Worm (Caenorhabditis elegans) whole organism, L3 larva: ENCODE results near the gene pccb-1.

Experiments used
- R02D3.7 ChIP-seq: fragments of 150-350 bp; optimal IDR thresholded peaks from 2 replicates; lab custom pipeline; 2014; ENCODE audit warnings: missing biosample characterization, missing genetic modification characterization
- aly-2 ChIP-seq: fragments of 150-350 bp; optimal IDR thresholded peaks from 2 replicates; lab custom pipeline; 2014; ENCODE audit warnings: missing biosample characterization, missing genetic modification characterization
- ama-1 ChIP-seq: fragments of 150-350 bp; optimal IDR thresholded peaks from 2 replicates; lab custom pipeline; 2018
- ceh-16 ChIP-seq: sonication (generic microtip); optimal IDR thresholded peaks from 2 replicates; lab custom pipeline; 2017; ENCODE audit warnings: missing biosample characterization, missing genetic modification characterization
- ceh-28 ChIP-seq: fragments of 150-350 bp; optimal IDR thresholded peaks from 2 replicates; lab custom pipeline; 2014; ENCODE audit warnings: missing biosample characterization, missing genetic modification reagents, missing genetic modification characterization
- ceh-82 ChIP-seq: fragments of 150-350 bp; optimal IDR thresholded peaks from 2 replicates; lab custom pipeline; 2014; ENCODE audit warnings: missing biosample characterization, missing genetic modification characterization
- ceh-9 ChIP-seq: sonication (generic microtip); optimal IDR thresholded peaks from 2 replicates; lab custom pipeline; 2018; ENCODE audit warnings: missing biosample characterization, missing genetic modification characterization
- daf-12 ChIP-seq: fragments of 150-350 bp; optimal IDR thresholded peaks from 2 replicates; lab custom pipeline; 2014; ENCODE audit warnings: missing biosample characterization, missing genetic modification reagents, missing genetic modification characterization
- egl-27 ChIP-seq: sonication (generic microtip); optimal IDR thresholded peaks from 4 replicates; lab custom pipeline; 2017; ENCODE audit warnings: missing biosample characterization, missing genetic modification reagents, missing genetic modification characterization
- egl-5 ChIP-seq: fragments of 150-350 bp; optimal IDR thresholded peaks from 2 replicates; lab custom pipeline; 2017; ENCODE audit warnings: missing biosample characterization, missing genetic modification reagents, missing genetic modification characterization, inconsistent platforms
- elt-1 ChIP-seq: fragments of 150-350 bp; optimal IDR thresholded peaks from 2 replicates; lab custom pipeline; 2014; ENCODE audit warnings: missing biosample characterization, missing genetic modification characterization
- elt-2 ChIP-seq: sonication (generic microtip); optimal IDR thresholded peaks from 2 replicates; lab custom pipeline; 2016; ENCODE audit warnings: missing genetic modification reagents, mild to moderate bottlenecking, missing genetic modification characterization, missing compliant biosample characterization
- eor-1 ChIP-seq, 2 experiments: fragments of 150-350 bp; optimal IDR thresholded peaks; 2 replicates each; lab custom pipeline; 2014 to 2018; ENCODE audit warnings: missing biosample characterization in 2 of 2, missing genetic modification characterization in 2 of 2
- fkh-10 ChIP-seq: sonication (generic microtip); optimal IDR thresholded peaks from 2 replicates; lab custom pipeline; 2017; ENCODE audit warnings: missing biosample characterization, missing genetic modification reagents, missing genetic modification characterization
- fos-1 ChIP-seq: fragments of 150-350 bp; optimal IDR thresholded peaks from 2 replicates; lab custom pipeline; 2014; ENCODE audit warnings: missing biosample characterization, missing genetic modification characterization
- hmg-11 ChIP-seq: sonication (generic microtip); optimal IDR thresholded peaks from 2 replicates; lab custom pipeline; 2016; ENCODE audit warnings: missing genetic modification characterization, missing compliant biosample characterization
- jun-1 ChIP-seq: fragments of 150-350 bp; optimal IDR thresholded peaks from 2 replicates; lab custom pipeline; 2014; ENCODE audit warnings: missing biosample characterization, missing genetic modification reagents, missing genetic modification characterization
- lin-15B ChIP-seq: fragments of 150-350 bp; optimal IDR thresholded peaks from 2 replicates; lab custom pipeline; 2014; ENCODE audit warnings: missing biosample characterization, missing genetic modification characterization
- lin-39 ChIP-seq: fragments of 150-350 bp; optimal IDR thresholded peaks from 2 replicates; lab custom pipeline; 2018; ENCODE audit warnings: missing biosample characterization, missing genetic modification reagents, missing genetic modification characterization
- lsy-12 ChIP-seq: sonication (generic microtip); optimal IDR thresholded peaks from 2 replicates; lab custom pipeline; 2016; ENCODE audit warnings: mild to moderate bottlenecking, missing genetic modification characterization, missing compliant biosample characterization
- mdl-1 ChIP-seq: fragments of 150-350 bp; optimal IDR thresholded peaks from 2 replicates; lab custom pipeline; 2014; ENCODE audit warnings: missing biosample characterization, missing genetic modification characterization
- mml-1 ChIP-seq: fragments of 150-350 bp; sonication (generic microtip); optimal IDR thresholded peaks from 3 replicates; lab custom pipeline; 2014; ENCODE audit warnings: missing biosample characterization, missing genetic modification characterization
- nfya-1 ChIP-seq: sonication (generic microtip); optimal IDR thresholded peaks from 2 replicates; lab custom pipeline; 2017; ENCODE audit warnings: missing genetic modification characterization, mild to moderate bottlenecking, missing compliant biosample characterization, antibody characterized with exemption, moderate library complexity; ENCODE audit not compliant: insufficient read depth
- nhr-11 ChIP-seq: fragments of 150-350 bp; optimal IDR thresholded peaks from 2 replicates; lab custom pipeline; 2014; ENCODE audit warnings: missing biosample characterization, missing genetic modification characterization
- nhr-12 ChIP-seq: fragments of 150-350 bp; optimal IDR thresholded peaks from 2 replicates; lab custom pipeline; 2014; ENCODE audit warnings: missing biosample characterization, missing genetic modification characterization
- nhr-23 ChIP-seq: fragments of 150-350 bp; optimal IDR thresholded peaks from 2 replicates; lab custom pipeline; 2014; ENCODE audit warnings: missing biosample characterization, missing genetic modification reagents, missing genetic modification characterization
- nhr-237 ChIP-seq: fragments of 150-350 bp; optimal IDR thresholded peaks from 2 replicates; lab custom pipeline; 2014; ENCODE audit warnings: missing biosample characterization, missing genetic modification characterization
- nhr-25 ChIP-seq: sonication (generic microtip); optimal IDR thresholded peaks from 2 replicates; lab custom pipeline; 2017; ENCODE audit warnings: missing biosample characterization, missing genetic modification characterization
- nhr-28 ChIP-seq: fragments of 150-350 bp; optimal IDR thresholded peaks from 2 replicates; lab custom pipeline; 2014; ENCODE audit warnings: missing biosample characterization, missing genetic modification characterization
- nhr-43 ChIP-seq: sonication (generic microtip); optimal IDR thresholded peaks from 2 replicates; lab custom pipeline; 2016; ENCODE audit warnings: mild to moderate bottlenecking, missing genetic modification characterization, missing compliant biosample characterization; ENCODE audit not compliant: poor library complexity, severe bottlenecking
- nhr-67 ChIP-seq: fragments of 150-350 bp; optimal IDR thresholded peaks from 2 replicates; lab custom pipeline; 2014; ENCODE audit warnings: missing biosample characterization, missing genetic modification characterization
- nhr-76 ChIP-seq: fragments of 150-350 bp; sonication (generic microtip); optimal IDR thresholded peaks from 5 replicates; lab custom pipeline; 2014; ENCODE audit warnings: missing biosample characterization, missing genetic modification characterization
- nhr-77 ChIP-seq: fragments of 150-350 bp; optimal IDR thresholded peaks from 2 replicates; lab custom pipeline; 2014; ENCODE audit warnings: missing biosample characterization, missing genetic modification characterization
- pha-4 ChIP-seq: fragments of 150-350 bp; optimal IDR thresholded peaks from 2 replicates; lab custom pipeline; 2014; ENCODE audit warnings: missing biosample characterization, missing genetic modification reagents, missing genetic modification characterization
- pqm-1 ChIP-seq: fragments of 150-350 bp; optimal IDR thresholded peaks from 2 replicates; lab custom pipeline; 2017; ENCODE audit warnings: missing biosample characterization, missing genetic modification characterization, inconsistent platforms
- sea-2 ChIP-seq: fragments of 150-350 bp; sonication (generic microtip); optimal IDR thresholded peaks from 4 replicates; lab custom pipeline; 2014; ENCODE audit warnings: missing biosample characterization, missing genetic modification reagents, missing genetic modification characterization
- skn-1 ChIP-seq: fragments of 150-350 bp; optimal IDR thresholded peaks from 2 replicates; lab custom pipeline; 2014; ENCODE audit warnings: missing biosample characterization, missing genetic modification characterization
- snpc-4 ChIP-seq: fragments of 150-350 bp; optimal IDR thresholded peaks from 2 replicates; lab custom pipeline; 2014; ENCODE audit warnings: missing biosample characterization, missing genetic modification characterization
- tbx-2 ChIP-seq: sonication (generic microtip); optimal IDR thresholded peaks from 2 replicates; lab custom pipeline; 2016; ENCODE audit warnings: mild to moderate bottlenecking, missing genetic modification characterization, missing compliant biosample characterization
- unc-39 ChIP-seq: sonication (generic microtip); optimal IDR thresholded peaks from 4 replicates; lab custom pipeline; 2017; ENCODE audit warnings: missing biosample characterization, missing genetic modification characterization
- unc-62 ChIP-seq: fragments of 150-350 bp; sonication (generic microtip); optimal IDR thresholded peaks from 4 replicates; lab custom pipeline; 2014; ENCODE audit warnings: missing biosample characterization, missing genetic modification reagents, missing genetic modification characterization
- zag-1 ChIP-seq: fragments of 150-350 bp; optimal IDR thresholded peaks from 2 replicates; lab custom pipeline; 2014; ENCODE audit warnings: missing biosample characterization, missing genetic modification characterization
- ztf-11 ChIP-seq: fragments of 150-350 bp; optimal IDR thresholded peaks from 2 replicates; lab custom pipeline; 2014; ENCODE audit warnings: missing biosample characterization, missing genetic modification characterization
- ztf-4 ChIP-seq: fragments of 150-350 bp; optimal IDR thresholded peaks from 2 replicates; lab custom pipeline; 2014; ENCODE audit warnings: missing biosample characterization, missing genetic modification characterization

Gene pccb-1

ce11 chrX:3108603-3109002 lies 19.3 kb downstream of the pccb-1 start:
- no peak for TF ChIP-seq sea-2 (GFP tag; lab: Kevin White, UChicago)
- peak; percentile 9 for TF ChIP-seq nfya-1 (tag; lab: Kevin White, UChicago)
- TF ChIP-seq, all 47 proteins: peak for 1

ce11 chrX:3110576-3110975 lies 21.2 kb downstream of the pccb-1 start, which contains the start of gene gpcp-1:
Gene gpcp-1, minus strand, starts transcription at chrX:3110628.
- no peak for TF ChIP-seq mdl-1 (tag; lab: Kevin White, UChicago)
- TF ChIP-seq jun-1 (tag; lab: Kevin White, UChicago) = no peak
- TF ChIP-seq ceh-9 (tag; lab: Kevin White, UChicago) = no peak
- TF ChIP-seq ztf-4 (tag; lab: Kevin White, UChicago) = no peak
- TF ChIP-seq ztf-11 (tag; lab: Kevin White, UChicago) = no peak
- TF ChIP-seq nhr-12 (tag; lab: Kevin White, UChicago) = no peak
- no peak for TF ChIP-seq hmg-11 (tag; lab: Kevin White, UChicago)
- TF ChIP-seq nhr-23 (tag; lab: Kevin White, UChicago) = no peak
- no peak for TF ChIP-seq ceh-16 (tag; lab: Kevin White, UChicago)
- no peak for TF ChIP-seq unc-39
- peak; percentile 61 for TF ChIP-seq pqm-1 (tag; lab: Kevin White, UChicago)
- no peak for TF ChIP-seq nhr-67 (tag; lab: Kevin White, UChicago)
- TF ChIP-seq elt-1 (tag; lab: Kevin White, UChicago) = no peak
- no peak for TF ChIP-seq lsy-12
- TF ChIP-seq sea-2 (GFP tag; lab: Kevin White, UChicago) = no peak
- TF ChIP-seq nhr-25 (tag; lab: Kevin White, UChicago) = no peak
- TF ChIP-seq elt-2 (tag; lab: Kevin White, UChicago) = peak; percentile 91
- peak; percentile 20 for TF ChIP-seq pha-4
- TF ChIP-seq aly-2 (tag; lab: Kevin White, UChicago) = no peak
- no peak for TF ChIP-seq egl-5 (tag; lab: Kevin White, UChicago)

- TF ChIP-seq nfya-1 (tag; lab: Kevin White, UChicago) (peak; percentile 54), R02D3.7 (tag; lab: Kevin White, UChicago) (no peak), fos-1 (tag; lab: Kevin White, UChicago) (no peak), nhr-12 (tag; lab: Kevin White, UChicago) (no peak), eor-1 (tag; optimal IDR thresholded peaks at IDR 0.05; lab: Kevin White, UChicago) (no peak), elt-1 (tag; lab: Kevin White, UChicago) (no peak), aly-2 (tag; lab: Kevin White, UChicago) (no peak), nhr-43 (peak; percentile 19), nhr-237 (tag; lab: Kevin White, UChicago) (no peak), nhr-25 (tag; lab: Kevin White, UChicago) (no peak), ama-1 (lab: Kevin White, UChicago) (peak; percentile 47), lsy-12 (no peak), nhr-76 (tag; lab: Kevin White, UChicago) (no peak), sea-2 (GFP tag; lab: Kevin White, UChicago) (no peak), elt-2 (tag; lab: Kevin White, UChicago) (no peak), snpc-4 (peak; percentile 8), daf-12 (no peak), zag-1 (tag; lab: Kevin White, UChicago) (no peak), fkh-10 (peak; percentile 64), lin-39 (tag; lab: Kevin White, UChicago) (peak; percentile 4), jun-1 (tag; lab: Kevin White, UChicago) (no peak), hmg-11 (tag; lab: Kevin White, UChicago) (peak; percentile 33), ceh-82 (tag; lab: Kevin White, UChicago) (no peak), nhr-77 (tag; lab: Kevin White, UChicago) (no peak), ceh-9 (tag; lab: Kevin White, UChicago) (no peak), nhr-28 (no peak)
Measured at ce11 chrX:3111066-3111465, 21.7 kb downstream of the pccb-1 start.

DNA sequence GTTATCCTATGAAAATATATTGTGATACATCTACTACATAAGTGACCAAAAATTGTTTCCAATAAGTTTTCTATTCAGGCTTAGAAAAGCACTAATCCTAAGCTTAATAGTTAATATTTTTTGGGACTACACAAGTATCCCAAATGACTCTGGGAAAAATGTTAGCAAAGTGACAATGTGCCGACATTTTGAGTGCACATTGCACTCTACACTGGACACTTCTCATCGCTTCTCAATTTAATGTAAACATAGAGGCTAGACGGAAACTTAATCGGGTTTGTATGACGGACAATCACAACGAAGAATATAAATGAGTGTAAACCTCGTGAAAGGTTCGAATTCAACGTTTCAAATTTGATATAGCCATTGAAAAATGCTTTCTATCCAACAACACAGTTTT lies 22.3 kb downstream of the pccb-1 start:
- TF ChIP-seq fkh-10 = no peak
- TF ChIP-seq unc-62 = no peak
- TF ChIP-seq nhr-12 (tag; lab: Kevin White, UChicago) = no peak
- peak; percentile 74 for TF ChIP-seq nhr-25 (tag; lab: Kevin White, UChicago)
- TF ChIP-seq nhr-23 (tag; lab: Kevin White, UChicago) = no peak
- no peak for TF ChIP-seq elt-1 (tag; lab: Kevin White, UChicago)
- TF ChIP-seq unc-39 = no peak
- TF ChIP-seq elt-2 (tag; lab: Kevin White, UChicago) = peak; percentile 32
- TF ChIP-seq ama-1 (lab: Kevin White, UChicago) = peak; percentile 95
- no peak for TF ChIP-seq egl-27 (tag; lab: Kevin White, UChicago)
- no peak for TF ChIP-seq nhr-237 (tag; lab: Kevin White, UChicago)
- TF ChIP-seq lin-15B (tag; lab: Kevin White, UChicago) = no peak
- no peak for TF ChIP-seq mml-1 (tag; lab: Kevin White, UChicago)
- TF ChIP-seq skn-1 (tag; lab: Kevin White, UChicago) = no peak
- TF ChIP-seq nhr-11 = no peak
- TF ChIP-seq pqm-1 (tag; lab: Kevin White, UChicago) = no peak
- peak; percentile 86 for TF ChIP-seq pha-4
- TF ChIP-seq aly-2 (tag; lab: Kevin White, UChicago) = no peak
- TF ChIP-seq tbx-2 (tag; lab: Kevin White, UChicago) = no peak
- peak; percentile 52 for TF ChIP-seq nhr-43
- peak; percentile 42 for TF ChIP-seq lsy-12
- TF ChIP-seq ceh-28 (tag; lab: Kevin White, UChicago) = no peak
- no peak for TF ChIP-seq ceh-9 (tag; lab: Kevin White, UChicago)
- TF ChIP-seq hmg-11 (tag; lab: Kevin White, UChicago) = no peak
- peak; percentile 42 for TF ChIP-seq nfya-1 (tag; lab: Kevin White, UChicago)
- no peak for TF ChIP-seq nhr-67 (tag; lab: Kevin White, UChicago)
- TF ChIP-seq, all 47 proteins: peak for 7
